Fruit fly (Drosophila melanogaster): ENCODE measurements around the gene CG13786.

The CG13786 gene

DNA sequence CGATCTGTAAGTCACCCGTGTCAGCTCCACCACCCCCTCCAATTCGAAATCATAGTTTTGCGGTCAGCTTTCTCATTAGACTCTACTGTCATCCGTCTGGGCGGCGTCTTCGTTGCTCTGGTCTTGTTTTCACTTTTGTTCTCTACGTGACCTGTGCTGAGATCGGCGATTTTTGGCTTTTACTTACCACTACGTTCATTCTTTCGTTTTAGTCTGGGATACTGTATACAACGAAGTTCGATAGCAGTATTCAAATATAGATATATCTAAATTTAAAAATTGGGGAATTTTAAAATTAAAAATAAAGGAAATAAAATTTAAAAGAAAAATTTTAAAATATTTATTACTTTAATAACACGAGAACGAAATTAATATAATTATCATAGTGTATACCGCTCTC is at the start of gene CG13786:
Gene CG13786, minus strand, starts transcription at position 101 of the 400 bp plus-strand sequence.
- TF ChIP-seq CG11902 (GFP tag; optimal IDR thresholded peaks at IDR 0.05) (no peak), CG9139 (GFP tag; optimal IDR thresholded peaks at IDR 0.05) (no peak), Gug (GFP tag; IDR thresholded peaks at IDR 0.05) (no peak), CG6792 (GFP tag; optimal IDR thresholded peaks at IDR 0.05) (no peak), salr (GFP tag; optimal IDR thresholded peaks at IDR 0.05) (no peak), Blimp-1 (GFP tag; optimal IDR thresholded peaks at IDR 0.05) (no peak), CG10669 (GFP tag; optimal IDR thresholded peaks at IDR 0.05) (no peak), Sox15 (GFP tag; optimal IDR thresholded peaks at IDR 0.05) (no peak), Hr38 (GFP tag; optimal IDR thresholded peaks at IDR 0.05) (no peak), vri (GFP tag; optimal IDR thresholded peaks at IDR 0.05) (no peak), dsx (GFP tag; optimal IDR thresholded peaks at IDR 0.05; ENCODE audit: poor library complexity, severe bottlenecking) (no peak), CG8319 (GFP tag; optimal IDR thresholded peaks at IDR 0.05) (no peak), Ets21C (GFP tag; optimal IDR thresholded peaks at IDR 0.05) (no peak), fd59A (GFP tag; optimal IDR thresholded peaks at IDR 0.05) (no peak), Smox (GFP tag; optimal IDR thresholded peaks at IDR 0.05) (no peak), Met (GFP tag; optimal IDR thresholded peaks at IDR 0.05) (no peak), net (GFP tag; optimal IDR thresholded peaks at IDR 0.05) (no peak), achi (GFP tag; optimal IDR thresholded peaks at IDR 0.05) (no peak), CG7368 (GFP tag; optimal IDR thresholded peaks at IDR 0.05) (no peak), CG31627 (GFP tag; optimal IDR thresholded peaks at IDR 0.05) (no peak)

DNA sequence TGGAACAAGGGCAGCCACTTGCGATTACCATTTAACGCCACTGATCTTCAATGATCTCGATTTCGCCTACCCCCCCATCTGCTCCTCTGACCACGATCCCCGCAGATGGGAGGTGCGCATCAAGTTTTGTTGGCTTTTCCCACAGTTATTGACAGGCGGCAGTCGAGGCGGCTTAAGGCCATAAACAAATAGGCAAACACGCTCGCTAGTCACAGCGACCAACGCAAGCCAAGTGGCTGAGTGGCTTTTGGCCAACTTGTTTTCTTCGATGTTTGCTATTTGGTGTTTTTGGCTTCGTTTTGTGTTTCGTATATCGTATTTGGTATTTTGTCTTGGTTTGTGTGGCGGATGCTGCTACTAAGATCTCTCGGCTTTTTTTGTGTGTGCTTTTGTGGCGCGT is 48.7 kb upstream of the CG13786 start:
- no peak for TF ChIP-seq Eip93F (GFP tag; optimal IDR thresholded peaks at IDR 0.05)
- TF ChIP-seq CG34406 (GFP tag; optimal IDR thresholded peaks at IDR 0.05) = no peak
- peak; percentile 2 for TF ChIP-seq CG6276 (GFP tag; optimal IDR thresholded peaks at IDR 0.05)
- no peak for TF ChIP-seq CG4318 (GFP tag; optimal IDR thresholded peaks at IDR 0.05)
- TF ChIP-seq CG11294 (GFP tag; IDR thresholded peaks at IDR 0.05) = no peak
- no peak for TF ChIP-seq topi (GFP tag; optimal IDR thresholded peaks at IDR 0.05)
- TF ChIP-seq eg (GFP tag; IDR thresholded peaks at IDR 0.05) = 0 out of 3 replicates have a peak, but pooled peaks have one; percentile 14
- TF ChIP-seq fkh (GFP tag; optimal IDR thresholded peaks at IDR 0.05) = peak; percentile 57
- no peak for TF ChIP-seq CG6163 (GFP tag; IDR thresholded peaks at IDR 0.05)
- no peak for TF ChIP-seq OdsH (GFP tag; optimal IDR thresholded peaks at IDR 0.05)
- TF ChIP-seq Eip78C (GFP tag) = peak; percentile 10
- no peak for TF ChIP-seq Sox14 (GFP tag; optimal IDR thresholded peaks at IDR 0.05)
- no peak for TF ChIP-seq salr (GFP tag; optimal IDR thresholded peaks at IDR 0.05)
- TF ChIP-seq Sox15 (GFP tag; optimal IDR thresholded peaks at IDR 0.05) = no peak
- TF ChIP-seq Lpt (GFP tag; optimal IDR thresholded peaks at IDR 0.05) = no peak
- no peak for TF ChIP-seq dsx (GFP tag; optimal IDR thresholded peaks at IDR 0.05; ENCODE audit: poor library complexity, severe bottlenecking)
- TF ChIP-seq CG7368 (GFP tag; optimal IDR thresholded peaks at IDR 0.05) = no peak
- TF ChIP-seq fd59A (GFP tag; optimal IDR thresholded peaks at IDR 0.05) = no peak
- no peak for TF ChIP-seq CG8632 (GFP tag; optimal IDR thresholded peaks at IDR 0.05)
- no peak for TF ChIP-seq CG16779 (tag; optimal IDR thresholded peaks at IDR 0.05)
- TF ChIP-seq CG1621 (tag; optimal IDR thresholded peaks at IDR 0.05) = no peak
- TF ChIP-seq Eip75B (GFP tag; optimal IDR thresholded peaks at IDR 0.05) = no peak

DNA sequence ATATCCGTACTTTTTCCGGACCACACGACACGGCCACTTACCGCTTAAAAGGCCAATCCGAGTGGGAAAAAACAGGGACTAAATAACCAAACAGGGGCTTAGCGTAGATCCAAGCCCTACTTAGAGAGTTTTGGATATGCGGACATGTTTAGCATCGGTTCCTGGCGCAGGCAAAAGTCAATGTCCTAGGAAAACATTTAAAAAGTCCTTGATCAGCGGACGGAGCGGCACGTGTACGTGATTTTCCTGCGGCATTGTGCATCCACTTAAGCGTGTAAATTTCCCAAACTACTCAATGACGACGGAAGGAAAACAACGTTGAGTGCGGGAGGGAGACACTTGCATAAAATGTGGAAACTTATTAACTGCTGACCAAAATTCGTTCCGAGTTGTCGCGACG is 47.2 kb upstream of the CG13786 start:
- TF ChIP-seq Eip93F (GFP tag; optimal IDR thresholded peaks at IDR 0.05) (no peak), CG8319 (GFP tag; optimal IDR thresholded peaks at IDR 0.05) (no peak), pdm3 (GFP tag; optimal IDR thresholded peaks at IDR 0.05) (no peak), CG11294 (GFP tag; IDR thresholded peaks at IDR 0.05) (no peak), Eip78C (GFP tag) (no peak), spab (GFP tag; optimal IDR thresholded peaks at IDR 0.05) (no peak), CG15336 (GFP tag; IDR thresholded peaks at IDR 0.05) (no peak), CG6276 (GFP tag; optimal IDR thresholded peaks at IDR 0.05) (no peak), CG11902 (GFP tag; optimal IDR thresholded peaks at IDR 0.05) (no peak), Sox14 (GFP tag; optimal IDR thresholded peaks at IDR 0.05) (no peak), acj6 (GFP tag; optimal IDR thresholded peaks at IDR 0.05) (no peak), CG10631 (GFP tag; optimal IDR thresholded peaks at IDR 0.05) (no peak), achi (GFP tag; optimal IDR thresholded peaks at IDR 0.05) (no peak), eg (GFP tag; IDR thresholded peaks at IDR 0.05) (no peak)

Data from whole organism, prepupa.